Fruit fly (Drosophila melanogaster): ENCODE results near the gene CG13473.

CG13473 gene

dm6 chr3L:14759984-14760626 is 31.5 kb downstream of the CG13473 start (continued):
- TF ChIP-seq NfI (GFP tag; optimal IDR thresholded peaks at IDR 0.05) (peak; percentile 58), Mes4 (GFP tag; optimal IDR thresholded peaks at IDR 0.05) (peak; percentile 41), CG6791 (GFP tag; IDR thresholded peaks at IDR 0.05; ENCODE audit: partially characterized antibody) (0 out of 3 replicates have a peak, but pooled peaks have one; percentile 44), CG2875 (GFP tag; optimal IDR thresholded peaks at IDR 0.05) (peak; percentile 58), seq (GFP tag; IDR thresholded peaks at IDR 0.05) (no peak), pfk (GFP tag; optimal IDR thresholded peaks at IDR 0.05) (no peak), CG14965 (GFP tag; optimal IDR thresholded peaks at IDR 0.05; ENCODE audit: borderline replicate concordance) (no peak), CG6254 (GFP tag; optimal IDR thresholded peaks at IDR 0.05) (peak; percentile 56), CG6654 (GFP tag; optimal IDR thresholded peaks at IDR 0.05) (peak; percentile 51), pb (GFP tag; optimal IDR thresholded peaks at IDR 0.05) (no peak), Oaz (GFP tag; IDR thresholded peaks at IDR 0.05) (0 out of 2 replicates have a peak, but pooled peaks have one; percentile 19), CG5245 (GFP tag; optimal IDR thresholded peaks at IDR 0.05) (peak; percentile 51), CG6689 (GFP tag; IDR thresholded peaks at IDR 0.05) (peak; percentile 52), Asciz (GFP tag; optimal IDR thresholded peaks at IDR 0.05) (peak; percentile 66), CG15479 (GFP tag; optimal IDR thresholded peaks at IDR 0.05) (no peak), CG10654 (GFP tag; optimal IDR thresholded peaks at IDR 0.05) (peak; percentile 68), Hmx (GFP tag; optimal IDR thresholded peaks at IDR 0.05) (peak; percentile 21), CG11456 (GFP tag; IDR thresholded peaks at IDR 0.05) (peak; percentile 76; the same call in 2 of the 3 replicates), Bteb2 (GFP tag; optimal IDR thresholded peaks at IDR 0.05) (peak; percentile 50), phol (tag; optimal IDR thresholded peaks at IDR 0.05) (peak; percentile 72), MESR4 (GFP tag; optimal IDR thresholded peaks at IDR 0.05) (no peak), CG11696 (GFP tag; IDR thresholded peaks at IDR 0.05) (peak; percentile 14; the same call in 1 of the 2 replicates), CG16813 (GFP tag; IDR thresholded peaks at IDR 0.05; ENCODE audit: partially characterized antibody) (no peak), Ptx1 (GFP tag; IDR thresholded peaks at IDR 0.05) (peak; percentile 76), otp (GFP tag; IDR thresholded peaks at IDR 0.05) (peak; percentile 33; the same call in 2 of the 3 replicates), dmrt99B (tag; optimal IDR thresholded peaks at IDR 0.05) (peak; percentile 80), pnt (GFP tag; optimal IDR thresholded peaks at IDR 0.05) (peak; percentile 46), CG7271 (tag; optimal IDR thresholded peaks at IDR 0.05) (peak; percentile 21), CG4707 (GFP tag; optimal IDR thresholded peaks at IDR 0.05) (peak; percentile 17), Camta (GFP tag; optimal IDR thresholded peaks at IDR 0.05) (peak; percentile 50), ftz-f1 (GFP tag; optimal IDR thresholded peaks at IDR 0.05) (no peak), Gug (GFP tag; IDR thresholded peaks at IDR 0.05) (peak; percentile 58; the same call in 2 of the 4 replicates), Optix (GFP tag; IDR thresholded peaks at IDR 0.05) (peak; percentile 52; the same call in 2 of the 3 replicates), sc (optimal IDR thresholded peaks at IDR 0.05) (no peak), sc (GFP tag; optimal IDR thresholded peaks at IDR 0.05) (peak; percentile 46), row (GFP tag; IDR thresholded peaks at IDR 0.05) (peak; percentile 88), dm (GFP tag; optimal IDR thresholded peaks at IDR 0.05) (peak; percentile 34), CG30403 (GFP tag; optimal IDR thresholded peaks at IDR 0.05) (peak; percentile 79), Hand (GFP tag; optimal IDR thresholded peaks at IDR 0.05) (peak; percentile 21), mld (GFP tag; IDR thresholded peaks at IDR 0.05; ENCODE audit: partially characterized antibody) (0 out of 3 replicates have a peak, but pooled peaks have one; percentile 55), slou (GFP tag; optimal IDR thresholded peaks at IDR 0.05) (peak; percentile 58), hb (GFP tag; IDR thresholded peaks at IDR 0.05; ENCODE audit: partially characterized antibody) (no peak), aop (GFP tag; IDR thresholded peaks at IDR 0.05) (no peak), Dfd (GFP tag; optimal IDR thresholded peaks at IDR 0.05) (no peak), CG9727 (GFP tag; optimal IDR thresholded peaks at IDR 0.05) (peak; percentile 40), CG18476 (GFP tag; optimal IDR thresholded peaks at IDR 0.05) (peak; percentile 45), CG42726 (GFP tag; IDR thresholded peaks at IDR 0.05; ENCODE audit: partially characterized antibody) (0 out of 2 replicates have a peak, but pooled peaks have one; percentile 28), Hr51 (GFP tag; optimal IDR thresholded peaks at IDR 0.05) (peak; percentile 44 to 86)
